Worm (Caenorhabditis elegans) whole organism, late embryonic: Measurements from ENCODE around the gene srj-4.

Experiments used
- C08G9.2 ChIP-seq: sonication (generic microtip); optimal IDR thresholded peaks from 2 replicates; lab custom pipeline; 2016; ENCODE audit warnings: mild to moderate bottlenecking, missing genetic modification characterization, moderate library complexity, missing compliant biosample characterization
- K09A11.1 ChIP-seq: sonication (generic microtip); optimal IDR thresholded peaks from 2 replicates; lab custom pipeline; 2017; ENCODE audit warnings: antibody characterized with exemption, mild to moderate bottlenecking, missing genetic modification characterization, missing compliant biosample characterization; ENCODE audit not compliant: insufficient read depth
- Y22D7AL.16 ChIP-seq: sonication (generic microtip); optimal IDR thresholded peaks from 2 replicates; lab custom pipeline; 2016; ENCODE audit warnings: missing genetic modification characterization, missing compliant biosample characterization
- ahr-1 ChIP-seq: sonication (generic microtip); optimal IDR thresholded peaks from 2 replicates; lab custom pipeline; 2016; ENCODE audit warnings: missing genetic modification characterization, missing compliant biosample characterization
- ceh-18 ChIP-seq: sonication (generic microtip); optimal IDR thresholded peaks from 2 replicates; lab custom pipeline; 2016; ENCODE audit warnings: missing genetic modification characterization, missing compliant biosample characterization
- ceh-19 ChIP-seq: fragments of 200-800 bp; sonication (Bioruptor generic); optimal IDR thresholded peaks from 2 replicates; lab custom pipeline; 2018; ENCODE audit warnings: mild to moderate bottlenecking, missing genetic modification characterization, missing compliant biosample characterization
- ceh-2 ChIP-seq: sonication (generic microtip); optimal IDR thresholded peaks from 2 replicates; lab custom pipeline; 2016; ENCODE audit warnings: missing genotype, missing genetic modification characterization, missing compliant biosample characterization
- ceh-24 ChIP-seq: sonication (generic microtip); optimal IDR thresholded peaks from 2 replicates; lab custom pipeline; 2016; ENCODE audit warnings: mild to moderate bottlenecking, missing genetic modification characterization, missing compliant biosample characterization
- ceh-45 ChIP-seq: fragments of 200-800 bp; sonication (Bioruptor generic); IDR thresholded peaks from 2 replicates; pipeline ENCODE4 v1.3.6; 2022; ENCODE audit warnings: missing genetic modification reagents, missing genetic modification characterization, missing compliant biosample characterization
- ceh-6 ChIP-seq: fragments of 200-800 bp; sonication (Bioruptor generic); optimal IDR thresholded peaks from 2 replicates; lab custom pipeline; 2018; ENCODE audit warnings: mild to moderate bottlenecking, missing genetic modification characterization, missing compliant biosample characterization
- ceh-9 ChIP-seq: sonication (generic microtip); optimal IDR thresholded peaks from 2 replicates; lab custom pipeline; 2016; ENCODE audit warnings: mild to moderate bottlenecking, missing genetic modification characterization, inconsistent platforms, missing compliant biosample characterization
- che-1 ChIP-seq: sonication (generic microtip); optimal IDR thresholded peaks from 2 replicates; lab custom pipeline; 2016; ENCODE audit warnings: mild to moderate bottlenecking, missing genetic modification characterization, missing compliant biosample characterization
- dmd-4 ChIP-seq: sonication (generic microtip); optimal IDR thresholded peaks from 2 replicates; lab custom pipeline; 2016; ENCODE audit warnings: borderline replicate concordance, missing genetic modification characterization, missing compliant biosample characterization
- elt-4 ChIP-seq: sonication (generic microtip); optimal IDR thresholded peaks from 2 replicates; lab custom pipeline; 2016; ENCODE audit warnings: missing genetic modification characterization, missing compliant biosample characterization
- ets-4 ChIP-seq: sonication (generic microtip); optimal IDR thresholded peaks from 2 replicates; lab custom pipeline; 2016; ENCODE audit warnings: missing genetic modification characterization, missing compliant biosample characterization
- eyg-1 ChIP-seq: sonication (generic microtip); optimal IDR thresholded peaks from 2 replicates; lab custom pipeline; 2016; ENCODE audit warnings: missing genotype, missing genetic modification characterization, missing compliant biosample characterization
- fkh-10 ChIP-seq: fragments of 150-350 bp; optimal IDR thresholded peaks from 2 replicates; lab custom pipeline; 2014; ENCODE audit warnings: missing biosample characterization, missing genetic modification reagents, missing genetic modification characterization
- hlh-15 ChIP-seq: sonication (generic microtip); optimal IDR thresholded peaks from 2 replicates; lab custom pipeline; 2016; ENCODE audit warnings: missing genetic modification characterization, missing compliant biosample characterization
- hlh-8 ChIP-seq: sonication (generic microtip); optimal IDR thresholded peaks from 2 replicates; lab custom pipeline; 2016; ENCODE audit warnings: missing genotype, missing genetic modification characterization, missing compliant biosample characterization
- lim-6 ChIP-seq: sonication (generic microtip); optimal IDR thresholded peaks from 2 replicates; lab custom pipeline; 2016; ENCODE audit warnings: missing genetic modification characterization, missing compliant biosample characterization
- madf-2 ChIP-seq: sonication (generic microtip); optimal IDR thresholded peaks from 2 replicates; lab custom pipeline; 2017; ENCODE audit warnings: missing genetic modification characterization, missing compliant biosample characterization
- mec-3 ChIP-seq: sonication (generic microtip); optimal IDR thresholded peaks from 2 replicates; lab custom pipeline; 2016; ENCODE audit warnings: borderline replicate concordance, missing genetic modification characterization, missing compliant biosample characterization
- nhr-11 ChIP-seq: fragments of 150-350 bp; optimal IDR thresholded peaks from 2 replicates; lab custom pipeline; 2014; ENCODE audit warnings: missing biosample characterization, missing genetic modification characterization
- nhr-232 ChIP-seq: sonication (generic microtip); optimal IDR thresholded peaks from 2 replicates; lab custom pipeline; 2016; ENCODE audit warnings: missing genetic modification characterization, missing compliant biosample characterization
- npax-4 ChIP-seq: sonication (generic microtip); optimal IDR thresholded peaks from 2 replicates; lab custom pipeline; 2016; ENCODE audit warnings: missing genetic modification characterization, missing compliant biosample characterization
- odd-2 ChIP-seq: sonication (generic microtip); optimal IDR thresholded peaks from 2 replicates; lab custom pipeline; 2017; ENCODE audit warnings: antibody characterized with exemption, mild to moderate bottlenecking, missing genetic modification characterization, missing compliant biosample characterization
- pag-3 ChIP-seq: sonication (generic microtip); optimal IDR thresholded peaks from 2 replicates; lab custom pipeline; 2016; ENCODE audit warnings: missing compliant biosample characterization, missing genetic modification characterization, borderline replicate concordance
- pax-1 ChIP-seq: fragments of 150-350 bp; optimal IDR thresholded peaks from 2 replicates; lab custom pipeline; 2014; ENCODE audit warnings: missing biosample characterization, missing genetic modification characterization
- pha-4 ChIP-seq: fragments of 150-350 bp; optimal IDR thresholded peaks from 2 replicates; lab custom pipeline; 2018; ENCODE audit warnings: missing biosample characterization, missing genetic modification reagents, missing genetic modification characterization
- ref-2 ChIP-seq: sonication (generic microtip); optimal IDR thresholded peaks from 2 replicates; lab custom pipeline; 2016; ENCODE audit warnings: missing genetic modification characterization, missing compliant biosample characterization
- rnt-1 ChIP-seq: sonication (generic microtip); optimal IDR thresholded peaks from 2 replicates; lab custom pipeline; 2016; ENCODE audit warnings: missing genetic modification characterization, missing compliant biosample characterization
- sdc-2 ChIP-seq: sonication (generic microtip); optimal IDR thresholded peaks from 2 replicates; lab custom pipeline; 2016; ENCODE audit warnings: missing genotype, missing genetic modification characterization, missing compliant biosample characterization
- tbx-2 ChIP-seq: sonication (generic microtip); optimal IDR thresholded peaks from 2 replicates; lab custom pipeline; 2016; ENCODE audit warnings: missing genetic modification characterization, missing compliant biosample characterization
- tbx-7 ChIP-seq: sonication (generic microtip); optimal IDR thresholded peaks from 2 replicates; lab custom pipeline; 2016; ENCODE audit warnings: missing genotype, missing genetic modification characterization, missing compliant biosample characterization
- ttx-3 ChIP-seq: sonication (generic microtip); optimal IDR thresholded peaks from 2 replicates; lab custom pipeline; 2016; ENCODE audit warnings: missing genetic modification reagents, missing genetic modification characterization, missing compliant biosample characterization
- unc-42 ChIP-seq: sonication (generic microtip); optimal IDR thresholded peaks from 2 replicates; lab custom pipeline; 2016; ENCODE audit warnings: missing genotype, missing genetic modification characterization, missing compliant biosample characterization
- zip-5 ChIP-seq: sonication (generic microtip); optimal IDR thresholded peaks from 2 replicates; lab custom pipeline; 2016; ENCODE audit warnings: missing genetic modification characterization, missing compliant biosample characterization

The srj-4 gene

DNA sequence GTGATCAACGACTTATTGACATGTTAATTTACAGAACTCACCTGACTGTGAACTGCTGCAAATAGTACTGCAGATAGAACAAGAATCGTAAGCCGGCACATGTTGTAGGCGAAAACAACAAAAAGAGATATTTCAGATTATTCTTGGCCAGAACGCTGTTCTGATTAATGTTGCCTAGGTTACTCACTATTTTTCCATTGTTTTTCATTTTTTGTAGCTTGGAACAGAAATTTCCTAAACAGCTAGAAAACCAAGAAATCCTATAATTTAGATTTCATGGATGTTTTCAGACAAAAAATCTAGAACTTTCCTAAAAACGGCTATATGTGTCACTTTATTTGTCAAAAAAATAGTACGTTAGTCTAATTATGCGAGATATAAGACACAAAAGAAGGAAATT, 8.5 kb upstream of the srj-4 start, which contains the start of gene C27A7.9:
C27A7.9 (minus strand) TSS at position 101 of the 400 bp plus-strand sequence.
- TF ChIP-seq ceh-18 (tag; lab: Kevin White, UChicago), result no peak
- TF ChIP-seq lim-6, result no peak
- no peak for TF ChIP-seq rnt-1 (tag; lab: Kevin White, UChicago)
- TF ChIP-seq Y22D7AL.16, result no peak
- TF ChIP-seq unc-42 (tag; lab: Kevin White, UChicago), result no peak
- TF ChIP-seq che-1, result no peak

ce11 chrV:12158377-12158776, 4.6 kb upstream of the srj-4 start:
- TF ChIP-seq unc-42 (tag; lab: Kevin White, UChicago), result peak; percentile 6
- TF ChIP-seq fkh-10 (GFP tag; lab: Kevin White, UChicago), result no peak

- TF ChIP-seq tbx-2 (tag; lab: Kevin White, UChicago), result no peak
- no peak for TF ChIP-seq ceh-2
- TF ChIP-seq mec-3 (tag; lab: Kevin White, UChicago), result no peak
Measured at ce11 chrV:12159975-12160374, 3.0 kb upstream of the srj-4 start.

DNA sequence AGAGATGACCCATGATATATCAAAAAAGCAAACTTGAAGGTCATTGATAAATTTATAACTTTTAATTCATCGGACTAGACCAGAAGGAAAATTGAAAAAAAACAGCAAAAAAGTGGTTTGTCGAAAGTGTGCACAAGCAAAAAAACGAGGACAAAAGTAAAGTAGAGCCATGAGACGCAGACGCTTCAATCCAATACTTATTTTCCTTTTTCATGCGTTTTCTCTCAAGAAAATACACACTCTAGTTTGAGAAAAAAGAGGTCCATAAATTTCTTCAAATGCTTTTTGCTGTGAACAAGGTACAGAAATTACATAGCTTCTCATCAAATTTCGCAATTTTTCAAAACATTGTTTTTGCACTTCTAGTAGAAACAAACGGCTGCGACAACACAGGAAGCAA, 1.8 kb upstream of the srj-4 start:
- TF ChIP-seq hlh-15 (tag; lab: Kevin White, UChicago) (no peak), K09A11.1 (tag; lab: Kevin White, UChicago) (no peak), ceh-2 (no peak), ceh-45 (GFP tag; lab: Robert Waterston, UW) (no peak), C08G9.2 (tag; lab: Kevin White, UChicago) (no peak), pag-3 (tag; lab: Kevin White, UChicago) (no peak), nhr-11 (no peak)
- TF ChIP-seq, all 69 proteins: peak for 0

DNA sequence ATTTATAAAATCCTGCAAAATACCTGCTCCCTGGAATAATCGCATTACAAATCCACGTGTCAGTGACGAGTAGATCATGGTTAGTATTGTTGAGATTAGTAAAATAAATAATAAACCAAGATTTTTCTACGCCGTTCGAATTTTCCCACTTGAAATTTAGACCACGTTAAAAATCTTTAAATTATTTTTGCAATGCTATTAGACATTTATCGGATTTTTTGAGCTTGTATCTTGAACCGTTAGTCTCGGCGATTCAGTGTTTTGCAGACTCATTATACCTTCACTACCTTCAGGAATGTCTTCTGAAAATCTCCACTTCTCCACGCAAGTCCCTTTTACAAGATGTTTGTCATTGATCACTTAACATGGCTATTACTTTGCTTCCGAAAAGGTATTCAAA, 786 bp upstream of the srj-4 start, which contains the start of gene C27A7.5:
C27A7.5 (minus strand) TSS at position 101 of the 400 bp plus-strand sequence.
- TF ChIP-seq K09A11.1 (tag; lab: Kevin White, UChicago) (no peak), dmd-4 (tag; lab: Kevin White, UChicago) (no peak), rnt-1 (tag; lab: Kevin White, UChicago) (no peak), sdc-2 (tag; lab: Kevin White, UChicago) (no peak), odd-2 (no peak), lim-6 (no peak), ahr-1 (no peak)
- TF ChIP-seq, all 69 proteins: peak for 0

- TF ChIP-seq zip-5 (tag; lab: Kevin White, UChicago) (no peak), ref-2 (tag; lab: Kevin White, UChicago) (no peak), madf-2 (no peak), npax-4 (no peak), ceh-45 (GFP tag; lab: Robert Waterston, UW) (no peak), ceh-19 (no peak), pha-4 (tag; lab: Kevin White, UChicago) (no peak), ceh-2 (no peak), eyg-1 (tag; lab: Kevin White, UChicago) (no peak), C08G9.2 (tag; lab: Kevin White, UChicago) (peak; percentile 32), nhr-232 (no peak), ceh-6 (GFP tag; lab: Kevin White, UChicago) (no peak), hlh-8 (no peak), nhr-11 (no peak), elt-4 (tag; lab: Kevin White, UChicago) (peak; percentile 18), pax-1 (tag; lab: Kevin White, UChicago) (no peak), ceh-9 (tag; lab: Kevin White, UChicago) (no peak), ceh-24 (tag; lab: Kevin White, UChicago) (no peak), dmd-4 (tag; lab: Kevin White, UChicago) (peak; percentile 9), mec-3 (tag; lab: Kevin White, UChicago) (peak; percentile 33), ets-4 (tag; lab: Kevin White, UChicago) (no peak), ttx-3 (tag; lab: Kevin White, UChicago) (no peak), tbx-7 (no peak)
Measured at ce11 chrV:12167031-12167430, 4.0 kb downstream of the srj-4 start.
